Worm (Caenorhabditis elegans) whole organism, late embryonic: Measurements from ENCODE around the gene puf-8.

ENCODE experiments used
- C38D4.7 ChIP-seq: fragments of 200-800 bp; sonication (Bioruptor generic); optimal IDR thresholded peaks from 2 replicates; lab custom pipeline; 2018; ENCODE audit warnings: mild to moderate bottlenecking, missing genetic modification characterization, moderate library complexity, missing compliant biosample characterization
- F13H6.1 ChIP-seq: sonication (generic microtip); optimal IDR thresholded peaks from 2 replicates; lab custom pipeline; 2016; ENCODE audit warnings: missing genetic modification characterization, missing compliant biosample characterization
- ahr-1 ChIP-seq: sonication (generic microtip); optimal IDR thresholded peaks from 2 replicates; lab custom pipeline; 2016; ENCODE audit warnings: missing genetic modification characterization, missing compliant biosample characterization
- ceh-19 ChIP-seq: fragments of 200-800 bp; sonication (Bioruptor generic); optimal IDR thresholded peaks from 2 replicates; lab custom pipeline; 2018; ENCODE audit warnings: mild to moderate bottlenecking, missing genetic modification characterization, missing compliant biosample characterization
- ceh-2 ChIP-seq: sonication (generic microtip); optimal IDR thresholded peaks from 2 replicates; lab custom pipeline; 2016; ENCODE audit warnings: missing genotype, missing genetic modification characterization, missing compliant biosample characterization
- ceh-24 ChIP-seq: sonication (generic microtip); optimal IDR thresholded peaks from 2 replicates; lab custom pipeline; 2016; ENCODE audit warnings: mild to moderate bottlenecking, missing genetic modification characterization, missing compliant biosample characterization
- ceh-34 ChIP-seq: sonication (generic microtip); optimal IDR thresholded peaks from 2 replicates; lab custom pipeline; 2016; ENCODE audit warnings: mild to moderate bottlenecking, missing genetic modification characterization, missing compliant biosample characterization
- ceh-48 ChIP-seq: sonication (generic microtip); optimal IDR thresholded peaks from 2 replicates; lab custom pipeline; 2016; ENCODE audit warnings: missing genetic modification characterization, inconsistent platforms, missing compliant biosample characterization
- ceh-9 ChIP-seq: sonication (generic microtip); optimal IDR thresholded peaks from 2 replicates; lab custom pipeline; 2016; ENCODE audit warnings: mild to moderate bottlenecking, missing genetic modification characterization, inconsistent platforms, missing compliant biosample characterization
- che-1 ChIP-seq: sonication (generic microtip); optimal IDR thresholded peaks from 2 replicates; lab custom pipeline; 2016; ENCODE audit warnings: mild to moderate bottlenecking, missing genetic modification characterization, missing compliant biosample characterization
- dmd-4 ChIP-seq: sonication (generic microtip); optimal IDR thresholded peaks from 2 replicates; lab custom pipeline; 2016; ENCODE audit warnings: borderline replicate concordance, missing genetic modification characterization, missing compliant biosample characterization
- dve-1 ChIP-seq: sonication (generic microtip); optimal IDR thresholded peaks from 2 replicates; lab custom pipeline; 2017; ENCODE audit warnings: antibody characterized with exemption, mild to moderate bottlenecking, missing genetic modification characterization, missing compliant biosample characterization
- elt-2 ChIP-seq: sonication (generic microtip); optimal IDR thresholded peaks from 2 replicates; lab custom pipeline; 2016; ENCODE audit warnings: missing genetic modification reagents, missing genetic modification characterization, missing compliant biosample characterization
- elt-4 ChIP-seq: sonication (generic microtip); optimal IDR thresholded peaks from 2 replicates; lab custom pipeline; 2016; ENCODE audit warnings: missing genetic modification characterization, missing compliant biosample characterization
- ets-4 ChIP-seq: sonication (generic microtip); optimal IDR thresholded peaks from 2 replicates; lab custom pipeline; 2016; ENCODE audit warnings: missing genetic modification characterization, missing compliant biosample characterization
- eyg-1 ChIP-seq: sonication (generic microtip); optimal IDR thresholded peaks from 2 replicates; lab custom pipeline; 2016; ENCODE audit warnings: missing genotype, missing genetic modification characterization, missing compliant biosample characterization
- hlh-13 ChIP-seq: fragments of 200-800 bp; sonication (Bioruptor generic); optimal IDR thresholded peaks from 2 replicates; lab custom pipeline; 2018; ENCODE audit warnings: mild to moderate bottlenecking, missing genetic modification characterization, missing compliant biosample characterization
- hlh-15 ChIP-seq: sonication (generic microtip); optimal IDR thresholded peaks from 2 replicates; lab custom pipeline; 2016; ENCODE audit warnings: missing genetic modification characterization, missing compliant biosample characterization
- hlh-30 ChIP-seq: sonication (generic microtip); optimal IDR thresholded peaks from 2 replicates; lab custom pipeline; 2017; ENCODE audit warnings: antibody characterized with exemption, missing genetic modification characterization, missing compliant biosample characterization; ENCODE audit not compliant: insufficient read depth
- hlh-8 ChIP-seq: sonication (generic microtip); optimal IDR thresholded peaks from 2 replicates; lab custom pipeline; 2016; ENCODE audit warnings: missing genotype, missing genetic modification characterization, missing compliant biosample characterization
- mec-3 ChIP-seq: sonication (generic microtip); optimal IDR thresholded peaks from 2 replicates; lab custom pipeline; 2016; ENCODE audit warnings: borderline replicate concordance, missing genetic modification characterization, missing compliant biosample characterization
- nfya-1 ChIP-seq: sonication (generic microtip); optimal IDR thresholded peaks from 2 replicates; lab custom pipeline; 2017; ENCODE audit warnings: missing genetic modification characterization, mild to moderate bottlenecking, missing compliant biosample characterization, antibody characterized with exemption, moderate library complexity
- nhr-11 ChIP-seq: fragments of 150-350 bp; optimal IDR thresholded peaks from 2 replicates; lab custom pipeline; 2014; ENCODE audit warnings: missing biosample characterization, missing genetic modification characterization
- nhr-232 ChIP-seq: sonication (generic microtip); optimal IDR thresholded peaks from 2 replicates; lab custom pipeline; 2016; ENCODE audit warnings: missing genetic modification characterization, missing compliant biosample characterization
- npax-4 ChIP-seq: sonication (generic microtip); optimal IDR thresholded peaks from 2 replicates; lab custom pipeline; 2016; ENCODE audit warnings: missing genetic modification characterization, missing compliant biosample characterization
- pat-9 ChIP-seq: fragments of 200-800 bp; sonication (Bioruptor generic); optimal IDR thresholded peaks from 2 replicates; lab custom pipeline; 2018; ENCODE audit warnings: mild to moderate bottlenecking, missing genetic modification characterization, moderate library complexity, missing compliant biosample characterization
- pax-1 ChIP-seq: fragments of 150-350 bp; optimal IDR thresholded peaks from 2 replicates; lab custom pipeline; 2014; ENCODE audit warnings: missing biosample characterization, missing genetic modification characterization
- pha-2 ChIP-seq: sonication (generic microtip); optimal IDR thresholded peaks from 2 replicates; lab custom pipeline; 2017; ENCODE audit warnings: mild to moderate bottlenecking, missing genetic modification characterization, missing compliant biosample characterization
- pha-4 ChIP-seq: fragments of 150-350 bp; optimal IDR thresholded peaks from 2 replicates; lab custom pipeline; 2018; ENCODE audit warnings: missing biosample characterization, missing genetic modification reagents, missing genetic modification characterization
- pqm-1 ChIP-seq: sonication (generic microtip); optimal IDR thresholded peaks from 2 replicates; lab custom pipeline; 2016; ENCODE audit warnings: missing genetic modification characterization, missing compliant biosample characterization
- pros-1 ChIP-seq: fragments of 150-350 bp; optimal IDR thresholded peaks from 2 replicates; lab custom pipeline; 2014; ENCODE audit warnings: missing biosample characterization, missing genetic modification reagents, missing genetic modification characterization
- ref-2 ChIP-seq: sonication (generic microtip); optimal IDR thresholded peaks from 2 replicates; lab custom pipeline; 2016; ENCODE audit warnings: missing genetic modification characterization, missing compliant biosample characterization
- rnt-1 ChIP-seq: sonication (generic microtip); optimal IDR thresholded peaks from 2 replicates; lab custom pipeline; 2016; ENCODE audit warnings: missing genetic modification characterization, missing compliant biosample characterization
- sox-2 ChIP-seq: fragments of 200-800 bp; sonication (Bioruptor generic); IDR thresholded peaks from 2 replicates; pipeline ENCODE4 v1.3.6; 2022; ENCODE audit warnings: missing genetic modification reagents, missing genetic modification characterization, missing compliant biosample characterization
- syd-9 ChIP-seq: sonication (generic microtip); optimal IDR thresholded peaks from 2 replicates; lab custom pipeline; 2016; ENCODE audit warnings: mild to moderate bottlenecking, missing genetic modification characterization, moderate library complexity, missing compliant biosample characterization
- tbx-7 ChIP-seq: sonication (generic microtip); optimal IDR thresholded peaks from 2 replicates; lab custom pipeline; 2016; ENCODE audit warnings: missing genotype, missing genetic modification characterization, missing compliant biosample characterization
- ttx-3 ChIP-seq: sonication (generic microtip); optimal IDR thresholded peaks from 2 replicates; lab custom pipeline; 2016; ENCODE audit warnings: missing genetic modification reagents, missing genetic modification characterization, missing compliant biosample characterization
- unc-55 ChIP-seq: sonication (generic microtip); optimal IDR thresholded peaks from 2 replicates; lab custom pipeline; 2017; ENCODE audit warnings: missing biosample characterization, missing genetic modification reagents, missing genetic modification characterization
- unc-86 ChIP-seq: sonication (generic microtip); optimal IDR thresholded peaks from 2 replicates; lab custom pipeline; 2016; ENCODE audit warnings: missing genetic modification characterization, missing compliant biosample characterization
- zip-5 ChIP-seq: sonication (generic microtip); optimal IDR thresholded peaks from 2 replicates; lab custom pipeline; 2016; ENCODE audit warnings: missing genetic modification characterization, missing compliant biosample characterization
- ztf-16 ChIP-seq: sonication (generic microtip); optimal IDR thresholded peaks from 2 replicates; lab custom pipeline; 2017; ENCODE audit warnings: missing genetic modification characterization, missing compliant biosample characterization

The puf-8 gene

ce11 chrII:7298197-7298682 is at the start of gene puf-8:
puf-8 (minus strand) TSS chrII:7298247.
- TF ChIP-seq rnt-1: no peak
- no peak for TF ChIP-seq C38D4.7 (GFP tag; lab: Kevin White, UChicago)
- no peak for TF ChIP-seq ceh-48 (tag; lab: Kevin White, UChicago)
- TF ChIP-seq ceh-24 (tag; lab: Kevin White, UChicago): no peak
- TF ChIP-seq pqm-1 (tag; lab: Kevin White, UChicago): no peak
- no peak for TF ChIP-seq syd-9 (tag; lab: Kevin White, UChicago)
- TF ChIP-seq sox-2 (GFP tag; lab: Robert Waterston, UW): no peak
- no peak for TF ChIP-seq hlh-15
- no peak for TF ChIP-seq nhr-232 (tag; lab: Kevin White, UChicago)
- no peak for TF ChIP-seq ceh-9 (tag; lab: Kevin White, UChicago)
- TF ChIP-seq ceh-34 (tag; lab: Kevin White, UChicago): no peak
- no peak for TF ChIP-seq ttx-3 (tag; lab: Kevin White, UChicago)
- TF ChIP-seq ceh-19: no peak
- no peak for TF ChIP-seq hlh-13 (GFP tag; lab: Kevin White, UChicago)
- TF ChIP-seq elt-4 (tag; lab: Kevin White, UChicago): no peak

- no peak for TF ChIP-seq dve-1 (tag; lab: Kevin White, UChicago)
- TF ChIP-seq hlh-8 (tag; lab: Kevin White, UChicago): no peak
- no peak for TF ChIP-seq tbx-7 (tag; lab: Kevin White, UChicago)
- TF ChIP-seq che-1: no peak
- no peak for TF ChIP-seq mec-3 (tag; lab: Kevin White, UChicago)
- no peak for TF ChIP-seq pax-1
- no peak for TF ChIP-seq ahr-1 (tag; lab: Kevin White, UChicago)
- no peak for TF ChIP-seq ceh-19
- TF ChIP-seq elt-2 (tag; lab: Kevin White, UChicago): no peak
- TF ChIP-seq dmd-4 (tag; lab: Kevin White, UChicago): no peak
- TF ChIP-seq nfya-1 (tag; lab: Kevin White, UChicago): no peak
- TF ChIP-seq ttx-3 (tag; lab: Kevin White, UChicago): no peak
- no peak for TF ChIP-seq C38D4.7 (GFP tag; lab: Kevin White, UChicago)
- no peak for TF ChIP-seq pha-4
- TF ChIP-seq unc-55 (GFP tag; lab: Kevin White, UChicago): no peak
- TF ChIP-seq hlh-15: no peak
- no peak for TF ChIP-seq hlh-30
Measured at ce11 chrII:7345858-7346257, 47.8 kb upstream of the puf-8 start.

- no peak for TF ChIP-seq ttx-3 (tag; lab: Kevin White, UChicago)
- TF ChIP-seq nhr-11 (tag; lab: Kevin White, UChicago): no peak
- TF ChIP-seq rnt-1: no peak
- TF ChIP-seq ceh-34 (tag; lab: Kevin White, UChicago): peak; percentile 26
- TF ChIP-seq pat-9 (tag; lab: Kevin White, UChicago): no peak
- peak; percentile 23 for TF ChIP-seq ets-4 (tag; lab: Kevin White, UChicago)
- no peak for TF ChIP-seq hlh-15
- peak; percentile 33 for TF ChIP-seq ceh-2 (tag; lab: Kevin White, UChicago)
- TF ChIP-seq npax-4 (tag; lab: Kevin White, UChicago): no peak
- no peak for TF ChIP-seq zip-5 (tag; lab: Kevin White, UChicago)
- TF ChIP-seq pha-2 (tag; lab: Kevin White, UChicago): peak; percentile 12
- TF ChIP-seq, all 69 proteins: peak for 4
Measured at ce11 chrII:7343668-7344067, 45.6 kb upstream of the puf-8 start.

ce11 chrII:7342884-7343283 is 44.8 kb upstream of the puf-8 start:
- no peak for TF ChIP-seq pros-1
- TF ChIP-seq dve-1 (tag; lab: Kevin White, UChicago): no peak
- no peak for TF ChIP-seq ahr-1 (tag; lab: Kevin White, UChicago)
- no peak for TF ChIP-seq ztf-16 (tag; lab: Kevin White, UChicago)
- TF ChIP-seq ref-2 (tag; lab: Kevin White, UChicago): no peak
- TF ChIP-seq F13H6.1 (tag; lab: Kevin White, UChicago): no peak
- TF ChIP-seq unc-86 (tag; lab: Kevin White, UChicago): no peak
- no peak for TF ChIP-seq eyg-1 (tag; lab: Kevin White, UChicago)
- no peak for TF ChIP-seq rnt-1
